Worm (Caenorhabditis elegans): ENCODE measurements around the gene D1005.5.

- no peak for TF ChIP-seq W03F9.2 (tag; optimal IDR thresholded peaks at IDR 0.05)
- peak; percentile 55 for TF ChIP-seq him-1 (tag; optimal IDR thresholded peaks at IDR 0.05)
- TF ChIP-seq dao-5 (tag; optimal IDR thresholded peaks at IDR 0.05) = no peak
Observed at ce11 chrX:1522068-1522467, 49.3 kb upstream of the D1005.5 start.

All from whole organism, L4/young adult.